Fruit fly (Drosophila melanogaster): ENCODE data around the gene Ilp8.

Gene Ilp8

dm6 chr3L:17044799-17045198 lies 12.9 kb upstream of the Ilp8 start, which contains the start of gene Pop5 (continued):
- TF ChIP-seq Hr51 (GFP tag; optimal IDR thresholded peaks at IDR 0.05) (no peak), grn (GFP tag; optimal IDR thresholded peaks at IDR 0.05) (no peak), MESR4 (GFP tag; optimal IDR thresholded peaks at IDR 0.05) (peak; percentile 54), CG11093 (GFP tag; IDR thresholded peaks at IDR 0.05) (no peak), unc-4 (GFP tag; IDR thresholded peaks at IDR 0.05; ENCODE audit: partially characterized antibody) (peak; percentile 38; the same call in 1 of the 2 replicates), CG3163 (GFP tag; optimal IDR thresholded peaks at IDR 0.05) (no peak), insv (GFP tag; optimal IDR thresholded peaks at IDR 0.05) (peak in 1 of 2 experiments; percentile 62), zf30C (GFP tag; optimal IDR thresholded peaks at IDR 0.05) (no peak), wek (GFP tag; optimal IDR thresholded peaks at IDR 0.05) (peak; percentile 54), ro (GFP tag; IDR thresholded peaks at IDR 0.05) (no peak), fru (optimal IDR thresholded peaks at IDR 0.05) (no peak), dati (GFP tag; IDR thresholded peaks at IDR 0.05) (no peak), gfzf (GFP tag; optimal IDR thresholded peaks at IDR 0.05) (peak; percentile 34), CG9727 (GFP tag; optimal IDR thresholded peaks at IDR 0.05) (peak; percentile 26), row (GFP tag; IDR thresholded peaks at IDR 0.05) (0 out of 3 replicates have a peak, but pooled peaks have one; percentile 27), CG17829 (tag; optimal IDR thresholded peaks at IDR 0.05) (peak; percentile 37), CG14710 (tag; optimal IDR thresholded peaks at IDR 0.05) (peak; percentile 76), repo (GFP tag; optimal IDR thresholded peaks at IDR 0.05) (no peak), CG32767 (GFP tag; IDR thresholded peaks at IDR 0.05) (no peak), en (GFP tag; optimal IDR thresholded peaks at IDR 0.05) (no peak), bowl (GFP tag; IDR thresholded peaks at IDR 0.05) (no peak), CG2202 (tag; optimal IDR thresholded peaks at IDR 0.05) (no peak), Drgx (GFP tag; IDR thresholded peaks at IDR 0.05) (0 out of 2 replicates have a peak, but pooled peaks have one; percentile 19), z (GFP tag; IDR thresholded peaks at IDR 0.05) (no peak), Lpt (GFP tag; optimal IDR thresholded peaks at IDR 0.05) (no peak), stwl (tag; optimal IDR thresholded peaks at IDR 0.05) (peak; percentile 70), B-H2 (GFP tag; optimal IDR thresholded peaks at IDR 0.05) (peak; percentile 50), CG4730 (GFP tag; IDR thresholded peaks at IDR 0.05) (no peak), Myb (GFP tag; optimal IDR thresholded peaks at IDR 0.05) (peak; percentile 81), CG6689 (GFP tag; IDR thresholded peaks at IDR 0.05) (no peak), hkb (optimal IDR thresholded peaks at IDR 0.05) (no peak), hkb (GFP tag; IDR thresholded peaks at IDR 0.05) (0 out of 2 replicates have a peak, but pooled peaks have one; percentile 18), CG4707 (GFP tag; optimal IDR thresholded peaks at IDR 0.05) (no peak), seq (GFP tag; IDR thresholded peaks at IDR 0.05) (no peak), CG15514 (GFP tag; optimal IDR thresholded peaks at IDR 0.05) (peak; percentile 61), dysf (GFP tag; IDR thresholded peaks at IDR 0.05) (no peak), CG5180 (GFP tag; optimal IDR thresholded peaks at IDR 0.05) (no peak), E2f2 (GFP tag; IDR thresholded peaks at IDR 0.05) (peak; percentile 91), CHES-1-like (GFP tag; optimal IDR thresholded peaks at IDR 0.05) (no peak), hb (GFP tag; IDR thresholded peaks at IDR 0.05; ENCODE audit: partially characterized antibody) (no peak; the same call in 2 of the 3 replicates), CG1603 (tag; optimal IDR thresholded peaks at IDR 0.05) (peak; percentile 72), CG31441 (GFP tag; IDR thresholded peaks at IDR 0.05) (no peak), Sry-δ (GFP tag; optimal IDR thresholded peaks at IDR 0.05) (peak; percentile 70), Sin3A (optimal IDR thresholded peaks at IDR 0.05) (peak; percentile 2), CG4328 (GFP tag; optimal IDR thresholded peaks at IDR 0.05) (no peak), CG8924 (tag; optimal IDR thresholded peaks at IDR 0.05) (no peak), CG6654 (GFP tag; optimal IDR thresholded peaks at IDR 0.05) (no peak), crp (GFP tag; optimal IDR thresholded peaks at IDR 0.05) (peak in 1 of 2 experiments; percentile 13), fd64A (GFP tag; optimal IDR thresholded peaks at IDR 0.05) (peak; percentile 36), ash1 (GFP tag; optimal IDR thresholded peaks at IDR 0.05) (no peak), Bgb (GFP tag; IDR thresholded peaks at IDR 0.05; ENCODE audit: partially characterized antibody) (peak; percentile 46; the same call in 1 of the 2 replicates), bigmax (GFP tag; optimal IDR thresholded peaks at IDR 0.05) (no peak)
